Worm (Caenorhabditis elegans) whole organism, late embryonic: ENCODE data around the gene T23F6.5.

Experiments used
- F13H6.1 ChIP-seq: sonication (generic microtip); optimal IDR thresholded peaks from 2 replicates; lab custom pipeline; 2016; ENCODE audit warnings: missing genetic modification characterization, missing compliant biosample characterization
- ceh-19 ChIP-seq: fragments of 200-800 bp; sonication (Bioruptor generic); optimal IDR thresholded peaks from 2 replicates; lab custom pipeline; 2018; ENCODE audit warnings: mild to moderate bottlenecking, missing genetic modification characterization, missing compliant biosample characterization
- ceh-2 ChIP-seq: sonication (generic microtip); optimal IDR thresholded peaks from 2 replicates; lab custom pipeline; 2016; ENCODE audit warnings: missing genotype, missing genetic modification characterization, missing compliant biosample characterization
- dmd-4 ChIP-seq: sonication (generic microtip); optimal IDR thresholded peaks from 2 replicates; lab custom pipeline; 2016; ENCODE audit warnings: borderline replicate concordance, missing genetic modification characterization, missing compliant biosample characterization
- fkh-10 ChIP-seq: fragments of 150-350 bp; optimal IDR thresholded peaks from 2 replicates; lab custom pipeline; 2014; ENCODE audit warnings: missing biosample characterization, missing genetic modification reagents, missing genetic modification characterization
- npax-4 ChIP-seq: sonication (generic microtip); optimal IDR thresholded peaks from 2 replicates; lab custom pipeline; 2016; ENCODE audit warnings: missing genetic modification characterization, missing compliant biosample characterization
- pqm-1 ChIP-seq: sonication (generic microtip); optimal IDR thresholded peaks from 2 replicates; lab custom pipeline; 2016; ENCODE audit warnings: missing genetic modification characterization, missing compliant biosample characterization
- unc-55 ChIP-seq: sonication (generic microtip); optimal IDR thresholded peaks from 2 replicates; lab custom pipeline; 2017; ENCODE audit warnings: missing biosample characterization, missing genetic modification reagents, missing genetic modification characterization

- TF ChIP-seq F13H6.1 (tag; lab: Kevin White, UChicago), result no peak
- TF ChIP-seq ceh-2, result no peak
- no peak for TF ChIP-seq dmd-4 (tag; lab: Kevin White, UChicago)
- no peak for TF ChIP-seq npax-4
- no peak for TF ChIP-seq unc-55 (GFP tag; lab: Kevin White, UChicago)
- TF ChIP-seq pqm-1 (tag; lab: Kevin White, UChicago), result no peak
- TF ChIP-seq fkh-10 (GFP tag; lab: Kevin White, UChicago), result no peak
- no peak for TF ChIP-seq ceh-19
These were observed 14.3 kb upstream of the T23F6.5 start for ce11 chrIV:12755641-12756040.
